Worm (Caenorhabditis elegans): ENCODE results near the gene F32G8.2.

DNA sequence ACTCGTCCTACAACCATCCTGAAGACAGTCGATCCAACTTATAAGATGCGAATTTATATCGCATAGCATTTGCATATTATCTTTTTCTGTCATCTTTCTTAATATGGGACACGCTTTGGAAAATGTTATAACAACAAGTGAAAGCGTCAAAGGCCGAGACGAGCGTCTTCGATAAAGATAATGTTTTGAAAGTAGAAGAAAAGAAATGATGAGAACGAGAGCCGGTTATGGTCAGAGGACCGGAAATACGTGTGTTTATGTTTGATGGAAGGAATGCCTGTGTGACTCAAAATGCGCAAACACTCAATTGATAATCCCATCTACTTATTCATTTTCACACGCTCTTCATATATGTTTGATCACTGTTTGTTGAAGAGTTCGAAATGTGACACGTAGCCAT lies 46.8 kb upstream of the F32G8.2 start, which contains the start of gene C35A5.11:
- TF ChIP-seq madf-9 (GFP tag; conservative IDR thresholded peaks at IDR 0.05) (no peak), ama-1 (optimal IDR thresholded peaks at IDR 0.05) (no peak), ZK546.5 (tag; optimal IDR thresholded peaks at IDR 0.05) (no peak), ces-1 (GFP tag; optimal IDR thresholded peaks at IDR 0.05) (no peak), nhr-237 (tag; optimal IDR thresholded peaks at IDR 0.05) (no peak)
